Worm (Caenorhabditis elegans) whole organism, mixed stage, embryonic: ENCODE results near the gene fbxa-66.

ENCODE experiments used
- bed-3 ChIP-seq: fragments of 200-800 bp; sonication (Bioruptor generic); optimal IDR thresholded peaks from 3 replicates; lab custom pipeline; 2018; ENCODE audit warnings: mild to moderate bottlenecking, missing genetic modification characterization, moderate library complexity, missing compliant biosample characterization
- blmp-1 ChIP-seq: fragments of 150-350 bp; optimal IDR thresholded peaks from 2 replicates; lab custom pipeline; 2014; ENCODE audit warnings: missing biosample characterization, missing genetic modification characterization
- ceh-43 ChIP-seq: fragments of 200-800 bp; sonication (Bioruptor generic); optimal IDR thresholded peaks from 2 replicates; lab custom pipeline; 2018; ENCODE audit warnings: mild to moderate bottlenecking, missing genetic modification characterization, moderate library complexity, missing compliant biosample characterization
- elt-1 ChIP-seq: sonication (generic microtip); optimal IDR thresholded peaks from 2 replicates; lab custom pipeline; 2017; ENCODE audit warnings: missing genetic modification characterization, mild to moderate bottlenecking, missing compliant biosample characterization, antibody characterized with exemption, moderate library complexity, borderline replicate concordance; ENCODE audit not compliant: insufficient read depth
- lsy-2 ChIP-seq: fragments of 150-350 bp; optimal IDR thresholded peaks from 2 replicates; lab custom pipeline; 2014; ENCODE audit warnings: missing biosample characterization, missing genetic modification characterization
- nhr-2 ChIP-seq: fragments of 150-350 bp; optimal IDR thresholded peaks from 2 replicates; lab custom pipeline; 2014; ENCODE audit warnings: missing biosample characterization, missing genetic modification characterization
- nhr-28 ChIP-seq: fragments of 150-350 bp; optimal IDR thresholded peaks from 2 replicates; lab custom pipeline; 2014; ENCODE audit warnings: missing biosample characterization, missing genetic modification characterization
- nhr-76 ChIP-seq: sonication (generic microtip); optimal IDR thresholded peaks from 2 replicates; lab custom pipeline; 2017; ENCODE audit warnings: missing biosample characterization, missing genetic modification characterization
- pha-4 ChIP-seq: fragments of 150-350 bp; optimal IDR thresholded peaks from 2 replicates; lab custom pipeline; 2018; ENCODE audit warnings: missing biosample characterization, missing genetic modification reagents, missing genetic modification characterization
- snpc-4 ChIP-seq: fragments of 150-350 bp; optimal IDR thresholded peaks from 2 replicates; lab custom pipeline; 2014; ENCODE audit warnings: missing biosample characterization, missing genetic modification characterization
- tbx-8 ChIP-seq: fragments of 200-800 bp; sonication (Bioruptor generic); optimal IDR thresholded peaks from 2 replicates; lab custom pipeline; 2018; ENCODE audit warnings: mild to moderate bottlenecking, missing genetic modification characterization, moderate library complexity, missing compliant biosample characterization
- unc-62 ChIP-seq: fragments of 150-350 bp; optimal IDR thresholded peaks from 2 replicates; lab custom pipeline; 2014; ENCODE audit warnings: missing biosample characterization, missing genetic modification reagents, missing genetic modification characterization
- zip-8 ChIP-seq: fragments of 150-350 bp; optimal IDR thresholded peaks from 2 replicates; lab custom pipeline; 2014; ENCODE audit warnings: missing biosample characterization, missing genetic modification characterization
- ztf-11 ChIP-seq: fragments of 150-350 bp; optimal IDR thresholded peaks from 2 replicates; lab custom pipeline; 2014; ENCODE audit warnings: missing biosample characterization, missing genetic modification characterization

DNA sequence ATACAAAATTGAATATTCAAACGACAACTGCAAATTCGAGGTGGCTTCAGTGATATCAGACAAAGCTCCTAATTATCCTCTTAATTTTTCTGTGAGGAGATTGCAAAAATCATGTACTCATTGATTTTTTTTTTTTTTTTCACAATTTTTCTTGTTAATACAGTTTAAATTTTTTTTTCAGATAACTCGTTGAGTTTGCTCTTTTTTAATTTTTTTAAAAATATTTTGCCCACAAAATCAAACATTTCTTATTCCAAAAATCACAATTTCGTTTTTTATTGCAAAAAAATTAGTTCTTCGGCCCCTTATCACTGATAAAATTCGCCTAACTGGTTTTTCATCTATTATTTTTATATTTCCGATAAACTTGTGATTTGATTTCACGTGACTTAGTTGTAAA, 37.0 kb downstream of the fbxa-66 start, which contains the start of gene Y54F10BM.21:
- TF ChIP-seq snpc-4 (tag; lab: Kevin White, UChicago) (no peak), blmp-1 (no peak), ztf-11 (tag; lab: Kevin White, UChicago) (no peak), unc-62 (GFP tag; lab: Kevin White, UChicago) (no peak), nhr-28 (tag; lab: Kevin White, UChicago) (no peak), lsy-2 (tag; lab: Kevin White, UChicago) (no peak), nhr-76 (tag; lab: Kevin White, UChicago) (no peak), tbx-8 (GFP tag; lab: Kevin White, UChicago) (no peak), zip-8 (no peak), bed-3 (GFP tag; lab: Kevin White, UChicago) (no peak), elt-1 (tag; lab: Kevin White, UChicago) (no peak), ceh-43 (GFP tag; lab: Kevin White, UChicago) (no peak), pha-4 (tag; lab: Kevin White, UChicago) (no peak), nhr-2 (no peak)
